Worm (Caenorhabditis elegans): ENCODE data around the gene C05D12.7.

DNA sequence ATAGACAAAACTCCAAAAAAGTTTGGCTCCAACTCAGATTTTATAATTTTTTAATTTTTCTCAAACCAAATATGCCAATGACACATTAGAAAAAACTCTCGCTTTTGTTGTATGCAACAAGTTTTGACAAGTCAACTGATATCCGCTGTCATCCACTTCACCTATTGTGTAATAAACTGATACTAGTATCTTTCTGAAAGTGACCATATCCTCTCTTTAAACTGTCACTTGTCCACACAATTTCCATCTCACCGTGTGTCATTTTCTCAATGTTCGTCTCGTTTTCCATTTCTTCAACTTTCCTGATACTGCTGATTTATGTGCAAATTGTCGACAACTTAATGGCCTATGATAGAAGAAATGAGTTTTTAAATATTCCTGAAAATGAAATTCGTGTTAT, 26.8 kb upstream of the C05D12.7 start, which contains the start of the genes C33B4.5 and C33B4.4:
- no peak for TF ChIP-seq nhr-232 (tag; optimal IDR thresholded peaks at IDR 0.05)
- no peak for TF ChIP-seq ceh-18 (tag; optimal IDR thresholded peaks at IDR 0.05)
- TF ChIP-seq nhr-11 (tag; optimal IDR thresholded peaks at IDR 0.05), result no peak
- no peak for TF ChIP-seq K09A11.1 (tag; optimal IDR thresholded peaks at IDR 0.05; ENCODE audit: insufficient read depth)
